Worm (Caenorhabditis elegans) whole organism, early embryonic: Measurements from ENCODE around the gene spin-1.

Experiments
- ama-1 ChIP-seq: fragments of 150-350 bp; optimal IDR thresholded peaks from 2 replicates; lab custom pipeline; 2014
- tbx-11 ChIP-seq: fragments of 200-800 bp; sonication (Bioruptor generic); IDR thresholded peaks from 2 replicates; pipeline ENCODE4 v1.3.6; 2022; ENCODE audit warnings: missing genetic modification characterization, missing compliant biosample characterization
- tra-4 ChIP-seq: sonication (generic microtip); optimal IDR thresholded peaks from 2 replicates; lab custom pipeline; 2017; ENCODE audit warnings: missing genetic modification characterization, missing compliant biosample characterization

DNA sequence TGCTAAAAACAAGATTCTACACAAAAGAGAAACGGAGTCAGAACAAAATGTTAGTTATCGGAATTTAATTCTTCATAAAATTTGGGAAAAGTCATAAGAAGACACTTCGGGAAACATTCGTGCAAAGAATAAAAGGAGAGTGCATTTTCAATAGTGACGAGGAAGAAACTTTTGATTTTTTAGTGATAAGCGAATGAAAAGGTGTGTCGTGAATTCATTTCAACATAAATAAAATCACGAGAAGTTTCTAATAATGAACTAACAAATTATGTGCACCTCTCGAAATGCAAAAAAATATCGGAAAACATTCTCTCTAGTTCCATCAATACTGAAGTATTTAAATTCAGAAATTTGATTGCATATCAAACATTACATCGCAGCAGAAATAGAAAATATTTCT, 38.8 kb upstream of the spin-1 start:
- TF ChIP-seq ama-1 (lab: Kevin White, UChicago), result no peak
- no peak for TF ChIP-seq tra-4
- no peak for TF ChIP-seq tbx-11 (GFP tag; lab: Robert Waterston, UW)
